ENCODE assay signal across 1 fruit fly cellular context in the genomic region with DNA sequence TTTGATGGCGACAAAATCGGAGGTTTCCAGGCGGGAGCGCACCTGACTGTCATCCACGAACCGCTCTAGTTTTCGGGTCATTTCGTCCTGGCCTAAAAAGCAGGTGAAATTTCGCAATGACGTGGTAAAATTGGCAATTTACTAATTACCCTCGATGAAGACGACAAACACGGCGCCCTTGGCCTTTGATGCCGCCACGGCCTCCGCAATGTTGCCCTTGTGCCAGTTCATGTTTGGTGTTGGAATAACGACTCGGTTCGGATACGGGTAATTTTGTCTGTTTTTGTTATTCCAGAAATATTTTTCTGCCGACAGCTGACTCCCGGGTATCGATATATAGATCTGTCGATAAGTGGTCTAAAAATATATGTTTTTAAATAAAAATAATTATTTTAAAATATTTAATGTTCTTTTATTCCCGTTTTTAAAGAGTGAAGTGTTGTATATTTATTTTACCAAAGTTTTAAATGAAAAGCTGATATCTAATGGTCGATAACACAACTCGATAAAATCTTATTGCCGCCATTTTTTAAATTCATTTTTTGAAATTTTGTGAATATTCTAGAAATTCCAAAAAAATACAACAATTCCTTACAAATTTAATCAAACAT.
TF ChIP-seq lines count a peak whose summit lies in the region.

CG8042 (minus strand) TSS at position 321 of the 611 bp plus-strand sequence.

TF ChIP-seq in whole organism, embryonic, 481 proteins besides CTCF, POLR2A, EP300 and RAD21 (continued from another document):
- TF ChIP-seq knrl (GFP tag; IDR thresholded peaks at IDR 0.05; lab: Robert Waterston, UW; ENCODE audit: partially characterized antibody) (peak; percentile 6; the same call in 1 of the 3 replicates), disco-r (GFP tag; optimal IDR thresholded peaks at IDR 0.05; lab: Kevin White, UChicago) (no peak), wek (GFP tag; optimal IDR thresholded peaks at IDR 0.05; lab: Kevin White, UChicago) (no peak), crc (GFP tag; optimal IDR thresholded peaks at IDR 0.05; lab: Kevin White, UChicago) (no peak), tll (GFP tag; optimal IDR thresholded peaks at IDR 0.05; lab: Kevin White, UChicago) (no peak), CG4617 (GFP tag; optimal IDR thresholded peaks at IDR 0.05; lab: Kevin White, UChicago; ENCODE audit: borderline replicate concordance) (peak; percentile 4), al (GFP tag; IDR thresholded peaks at IDR 0.05; lab: Robert Waterston, UW) (no peak)
TF ChIP-seq in whole organism, embryonic: peak in this region for 37.
